Fruit fly (Drosophila melanogaster) whole organism: Measurements from ENCODE around the gene CG7246.

Experiments
- CG8478 ChIP-seq: fragments of >200 bp; optimal IDR thresholded peaks from 2 replicates; lab custom pipeline; 2018; ENCODE audit warnings: inconsistent platforms
- pan ChIP-seq: fragments of >200 bp; optimal IDR thresholded peaks from 2 replicates; lab custom pipeline; 2017
- psq ChIP-seq: fragments of >200 bp; optimal IDR thresholded peaks from 2 replicates; lab custom pipeline; 2017
- usp ChIP-seq: fragments of >200 bp; optimal IDR thresholded peaks from 2 replicates; lab custom pipeline; 2017; ENCODE audit warnings: missing biosample characterization, missing genetic modification characterization, mixed read lengths

dm6 chrX:9075641-9076324 is 5.1 kb downstream of the CG7246 start:
- no peak for TF ChIP-seq usp (GFP tag; lab: Kevin White, UChicago)
- TF ChIP-seq pan (lab: Kevin White, UChicago): no peak
- TF ChIP-seq psq (lab: Kevin White, UChicago): no peak
- TF ChIP-seq CG8478: no peak
